Worm (Caenorhabditis elegans) whole organism, L4 larva: ENCODE results near the gene srw-42.
A peak's percentile ranks its signal among the peaks of the same experiment; 100 is the strongest.

Experiments
- F37D6.2 ChIP-seq: sonication (generic microtip); optimal IDR thresholded peaks from 2 replicates; lab custom pipeline; 2016; ENCODE audit warnings: mild to moderate bottlenecking, missing genetic modification characterization, missing compliant biosample characterization
- T26A8.4 ChIP-seq: fragments of 200-800 bp; sonication (Bioruptor generic); IDR thresholded peaks from 2 replicates; pipeline ENCODE4 v1.3.6; 2022; ENCODE audit warnings: missing genetic modification characterization, missing compliant biosample characterization
- Y105C5A.15 ChIP-seq: fragments of 200-800 bp; sonication (Bioruptor generic); IDR thresholded peaks from 2 replicates; pipeline ENCODE4 v1.3.6; 2022; ENCODE audit warnings: missing genetic modification characterization, missing compliant biosample characterization
- Y48G9A.11 ChIP-seq: fragments of 200-800 bp; sonication (Bioruptor generic); IDR thresholded peaks from 2 replicates; pipeline ENCODE4 v1.3.6; 2022; ENCODE audit warnings: missing genetic modification reagents, missing genetic modification characterization, missing compliant biosample characterization
- Y75B8A.6 ChIP-seq: fragments of 200-800 bp; sonication (Bioruptor generic); IDR thresholded peaks from 2 replicates; pipeline ENCODE4 v1.3.6; 2022; ENCODE audit warnings: missing genetic modification reagents, missing genetic modification characterization, missing compliant biosample characterization
- aha-1 ChIP-seq: fragments of 150-350 bp; peaks from one replicate; lab custom pipeline; 2014; ENCODE audit warnings: missing biosample characterization, missing genetic modification characterization
- ceh-62 ChIP-seq: sonication (generic microtip); optimal IDR thresholded peaks from 2 replicates; lab custom pipeline; 2017; ENCODE audit warnings: missing biosample characterization, missing genetic modification characterization
- ceh-82 ChIP-seq: sonication (generic microtip); optimal IDR thresholded peaks from 2 replicates; lab custom pipeline; 2017; ENCODE audit warnings: missing biosample characterization, missing genetic modification characterization
- cey-2 ChIP-seq: sonication (generic microtip); optimal IDR thresholded peaks from 3 replicates; lab custom pipeline; 2017; ENCODE audit warnings: missing genetic modification characterization, mild to moderate bottlenecking, missing compliant biosample characterization, antibody characterized with exemption, borderline replicate concordance; ENCODE audit not compliant: insufficient read depth
- ctbp-1 ChIP-seq: fragments of 200-800 bp; sonication (Bioruptor generic); IDR thresholded peaks from 2 replicates; pipeline ENCODE4 v1.3.6; 2022; ENCODE audit warnings: missing genetic modification reagents, missing genetic modification characterization, missing compliant biosample characterization
- daf-16 ChIP-seq, 3 experiments: sonication (generic microtip); optimal IDR thresholded peaks; 2 replicates each; lab custom pipeline; 2016 to 2017; ENCODE audit warnings: missing genetic modification characterization in 3 of 3, missing genetic modification reagents in 3 of 3, mild to moderate bottlenecking in 2 of 3, missing compliant biosample characterization in 2 of 3, missing biosample characterization in 1 of 3, moderate library complexity in 1 of 3
- egl-27 ChIP-seq: sonication (generic microtip); optimal IDR thresholded peaks from 3 replicates; lab custom pipeline; 2017; ENCODE audit warnings: missing biosample characterization, missing genetic modification reagents, missing genetic modification characterization
- fkh-10 ChIP-seq: fragments of 150-350 bp; optimal IDR thresholded peaks from 2 replicates; lab custom pipeline; 2014; ENCODE audit warnings: missing biosample characterization, missing genetic modification reagents, missing genetic modification characterization
- hmg-1.1 ChIP-seq: fragments of 200-800 bp; sonication (Bioruptor generic); IDR thresholded peaks from 2 replicates; pipeline ENCODE4 v1.3.6; 2022; ENCODE audit warnings: missing genetic modification reagents, missing genetic modification characterization, missing compliant biosample characterization
- lin-15B ChIP-seq: fragments of 150-350 bp; sonication (generic microtip); optimal IDR thresholded peaks from 3 replicates; lab custom pipeline; 2014; ENCODE audit warnings: missing biosample characterization, missing genetic modification characterization
- madf-9 ChIP-seq: fragments of 200-800 bp; sonication (Bioruptor generic); conservative IDR thresholded peaks from 2 replicates; pipeline ENCODE4 v1.3.6; 2022; ENCODE audit warnings: missing genetic modification reagents, missing genetic modification characterization, missing compliant biosample characterization
- mdl-1 ChIP-seq, 2 experiments: fragments of 150-350 bp in 1 of 2; sonication (generic microtip) in 1 of 2; optimal IDR thresholded peaks; 2 replicates each; lab custom pipeline; 2014 to 2017; ENCODE audit warnings: missing biosample characterization in 2 of 2, missing genetic modification characterization in 2 of 2
- mep-1 ChIP-seq: fragments of 150-350 bp; sonication (generic microtip); optimal IDR thresholded peaks from 3 replicates; lab custom pipeline; 2014; ENCODE audit warnings: missing biosample characterization, missing genetic modification characterization
- mes-2 ChIP-seq: sonication (generic microtip); optimal IDR thresholded peaks from 2 replicates; lab custom pipeline; 2016; ENCODE audit warnings: missing genotype, mild to moderate bottlenecking, missing genetic modification characterization, missing compliant biosample characterization; ENCODE audit not compliant: poor library complexity, severe bottlenecking
- mxl-2 ChIP-seq: fragments of 200-800 bp; sonication (Bioruptor generic); conservative IDR thresholded peaks from 2 replicates; pipeline ENCODE4 v1.3.6; 2022; ENCODE audit warnings: missing genetic modification reagents, missing genetic modification characterization, missing compliant biosample characterization
- nhr-102 ChIP-seq: sonication (generic microtip); optimal IDR thresholded peaks from 2 replicates; lab custom pipeline; 2016; ENCODE audit warnings: mild to moderate bottlenecking, missing genetic modification characterization, moderate library complexity, missing compliant biosample characterization
- nhr-111 ChIP-seq: fragments of 200-800 bp; sonication (Bioruptor generic); optimal IDR thresholded peaks from 2 replicates; lab custom pipeline; 2018; ENCODE audit warnings: mild to moderate bottlenecking, missing genetic modification characterization, missing compliant biosample characterization
- nhr-41 ChIP-seq: fragments of 200-800 bp; sonication (Bioruptor generic); IDR thresholded peaks from 2 replicates; pipeline ENCODE4 v1.3.6; 2022; ENCODE audit warnings: missing genetic modification reagents, missing genetic modification characterization, missing compliant biosample characterization
- nhr-6 ChIP-seq: fragments of 150-350 bp; optimal IDR thresholded peaks from 2 replicates; lab custom pipeline; 2014; ENCODE audit warnings: missing biosample characterization, missing genetic modification characterization
- nhr-77 ChIP-seq: fragments of 150-350 bp; optimal IDR thresholded peaks from 2 replicates; lab custom pipeline; 2014; ENCODE audit warnings: missing biosample characterization, missing genetic modification characterization
- pha-4 ChIP-seq, 2 experiments: fragments of 150-350 bp in 1 of 2; fragments of 200-800 bp in 1 of 2; sonication (Bioruptor generic) in 1 of 2; IDR thresholded peaks in 1 of 2; optimal IDR thresholded peaks in 1 of 2; 2 replicates each; pipeline versions ENCODE4 v1.3.6 to Lab custom; 2014 to 2022; ENCODE audit warnings: missing genetic modification characterization in 2 of 2, missing genetic modification reagents in 2 of 2, missing biosample characterization in 1 of 2, missing compliant biosample characterization in 1 of 2
- php-3 ChIP-seq: fragments of 200-800 bp; sonication (Bioruptor generic); IDR thresholded peaks from 2 replicates; pipeline ENCODE4 v1.3.6; 2022; ENCODE audit warnings: missing genetic modification reagents, missing genetic modification characterization, missing compliant biosample characterization
- sdz-12 ChIP-seq: fragments of 200-800 bp; sonication (Bioruptor generic); optimal IDR thresholded peaks from 2 replicates; lab custom pipeline; 2018; ENCODE audit warnings: mild to moderate bottlenecking, missing genetic modification characterization, missing compliant biosample characterization
- snpc-1.2 ChIP-seq: fragments of 200-800 bp; sonication (Bioruptor generic); IDR thresholded peaks from 2 replicates; pipeline ENCODE4 v1.3.6; 2022; ENCODE audit warnings: missing genetic modification reagents, missing genetic modification characterization, missing compliant biosample characterization
- tra-1 ChIP-seq: fragments of 200-800 bp; sonication (Bioruptor generic); IDR thresholded peaks from 2 replicates; pipeline ENCODE4 v1.3.6; 2022; ENCODE audit warnings: missing genetic modification reagents, missing genetic modification characterization, missing compliant biosample characterization
- unc-39 ChIP-seq: sonication (generic microtip); optimal IDR thresholded peaks from 2 replicates; lab custom pipeline; 2017; ENCODE audit warnings: missing biosample characterization, missing genetic modification characterization
- unc-62 ChIP-seq, 3 experiments: fragments of 150-350 bp in 1 of 3; sonication (generic microtip); optimal IDR thresholded peaks in 2 of 3; peaks in 1 of 3; 1 replicate in 1 of 3; 2 replicates in 2 of 3; lab custom pipeline; 2014 to 2017; ENCODE audit warnings: missing biosample characterization in 3 of 3, missing genetic modification characterization in 3 of 3, missing genetic modification reagents in 3 of 3, missing genotype in 1 of 3
- ztf-7 ChIP-seq: fragments of 150-350 bp; optimal IDR thresholded peaks from 2 replicates; lab custom pipeline; 2014; ENCODE audit warnings: missing biosample characterization, missing genetic modification characterization

srw-42 gene

ce11 chrV:16706549-16706948, 12.9 kb upstream of the srw-42 start, which contains the start of gene clec-9:
clec-9 (minus strand) TSS chrV:16706649.
- TF ChIP-seq Y48G9A.11 (GFP tag; lab: Robert Waterston, UW) = no peak
- no peak for TF ChIP-seq tra-1 (GFP tag; lab: Robert Waterston, UW)
- no peak for TF ChIP-seq egl-27
- TF ChIP-seq pha-4 (GFP tag; IDR thresholded peaks at IDR 0.05; lab: Robert Waterston, UW) = no peak
- no peak for TF ChIP-seq pha-4 (tag; optimal IDR thresholded peaks at IDR 0.05; lab: Kevin White, UChicago)
- TF ChIP-seq nhr-102 = no peak
- no peak for TF ChIP-seq daf-16 (GFP tag; optimal IDR thresholded peaks at IDR 0.05; lab: Kevin White, UChicago)
- no peak for TF ChIP-seq daf-16 (tag; optimal IDR thresholded peaks at IDR 0.05; lab: Kevin White, UChicago)
- TF ChIP-seq fkh-10 (GFP tag; lab: Kevin White, UChicago) = no peak
- TF ChIP-seq nhr-6 (tag; lab: Kevin White, UChicago) = no peak
- no peak for TF ChIP-seq F37D6.2 (tag; lab: Kevin White, UChicago)
- TF ChIP-seq Y75B8A.6 (GFP tag; lab: Robert Waterston, UW) = no peak
- no peak for TF ChIP-seq cey-2

ce11 chrV:16699752-16700259, 6.2 kb upstream of the srw-42 start, which contains the start of gene Y70C5C.1:
Y70C5C.1 (plus strand) TSS chrV:16700209.
- TF ChIP-seq fkh-10 (GFP tag; lab: Kevin White, UChicago) (no peak), unc-39 (no peak), lin-15B (tag; lab: Kevin White, UChicago) (no peak)

- TF ChIP-seq mes-2 = no peak
- no peak for TF ChIP-seq ztf-7
- peak; percentile 23 for TF ChIP-seq aha-1
- no peak for TF ChIP-seq mep-1
- no peak for TF ChIP-seq unc-62 (GFP tag; optimal IDR thresholded peaks at IDR 0.05 in 1 of 2; lab: Kevin White, UChicago)
- TF ChIP-seq unc-62 (tag; optimal IDR thresholded peaks at IDR 0.05; lab: Kevin White, UChicago) = no peak
- TF ChIP-seq Y105C5A.15 (GFP tag; lab: Robert Waterston, UW) = no peak
- no peak for TF ChIP-seq ceh-82 (tag; lab: Kevin White, UChicago)
Observed at ce11 chrV:16697178-16697577, 3.5 kb upstream of the srw-42 start, which contains the start of gene srw-41. srw-41 (plus strand) TSS chrV:16697478.

ce11 chrV:16695499-16695898, 1.9 kb upstream of the srw-42 start:
- TF ChIP-seq F37D6.2 (tag; lab: Kevin White, UChicago) (no peak), sdz-12 (GFP tag; lab: Kevin White, UChicago) (no peak), aha-1 (peak; percentile 71), php-3 (no peak), nhr-41 (GFP tag; lab: Robert Waterston, UW) (no peak), snpc-1.2 (GFP tag; lab: Robert Waterston, UW) (no peak), mdl-1 (tag; optimal IDR thresholded peaks at IDR 0.05; lab: Kevin White, UChicago) (no peak)

- TF ChIP-seq ctbp-1 (GFP tag; lab: Robert Waterston, UW) (no peak), lin-15B (tag; lab: Kevin White, UChicago) (no peak), hmg-1.1 (GFP tag; lab: Robert Waterston, UW) (no peak), nhr-111 (GFP tag; lab: Kevin White, UChicago) (no peak), madf-9 (GFP tag; lab: Robert Waterston, UW) (no peak), ceh-62 (no peak), nhr-77 (tag; lab: Kevin White, UChicago) (no peak), T26A8.4 (GFP tag; lab: Robert Waterston, UW) (no peak), mxl-2 (no peak), aha-1 (no peak), Y105C5A.15 (GFP tag; lab: Robert Waterston, UW) (no peak), sdz-12 (GFP tag; lab: Kevin White, UChicago) (no peak)
Observed at ce11 chrV:16694538-16694937, 906 bp upstream of the srw-42 start, which contains the start of gene srz-101. srz-101 (plus strand) TSS chrV:16694838.
